Fruit fly (Drosophila melanogaster): ENCODE data around the gene Trp1.

The Trp1 gene

DNA sequence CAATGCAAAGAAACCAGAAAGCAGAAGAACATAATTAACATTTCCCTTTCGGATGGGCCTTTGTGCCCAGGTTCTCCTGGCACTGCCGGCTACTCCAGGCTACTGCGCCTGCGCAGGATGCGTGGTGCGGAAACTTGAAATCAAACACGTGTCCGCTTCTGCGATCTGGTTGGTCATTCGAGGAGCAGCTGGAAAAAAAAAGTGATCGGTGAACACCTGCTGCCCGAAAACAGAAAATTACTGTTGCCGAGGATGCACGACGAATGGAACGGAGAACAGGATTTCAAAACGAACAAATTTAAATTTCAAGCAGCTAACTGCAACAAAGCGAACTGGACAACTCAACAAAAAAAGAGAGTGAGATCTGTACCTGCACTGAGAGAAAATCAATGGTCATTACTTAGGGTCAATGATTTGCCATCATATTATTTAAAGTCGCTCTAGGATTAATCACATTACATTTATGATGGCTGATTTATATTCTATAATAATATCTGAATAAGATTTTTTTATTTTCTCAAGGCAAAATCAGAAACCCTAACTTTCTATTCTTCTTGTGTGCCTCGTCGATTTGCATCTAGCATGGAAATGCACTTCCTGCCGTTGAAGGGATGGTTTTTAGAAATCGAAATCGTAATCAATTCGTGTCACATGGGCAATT is 19.2 kb upstream of the Trp1 start:
- TF ChIP-seq CG10979 (tag; optimal IDR thresholded peaks at IDR 0.05) (peak; percentile 59), CG13775 (GFP tag; optimal IDR thresholded peaks at IDR 0.05) (peak; percentile 17), CG8765 (GFP tag; IDR thresholded peaks at IDR 0.05) (peak; percentile 14; the same call in 1 of the 2 replicates), CG12769 (tag; optimal IDR thresholded peaks at IDR 0.05) (no peak), az2 (GFP tag; optimal IDR thresholded peaks at IDR 0.05) (peak; percentile 2), phol (tag; optimal IDR thresholded peaks at IDR 0.05) (peak; percentile 26), Awh (GFP tag; IDR thresholded peaks at IDR 0.05) (no peak), zen (tag; optimal IDR thresholded peaks at IDR 0.05) (peak; percentile 35), chif (GFP tag; optimal IDR thresholded peaks at IDR 0.05) (peak in 1 of 2 experiments; percentile 15), gem (tag; optimal IDR thresholded peaks at IDR 0.05) (peak; percentile 48), CG18262 (tag; optimal IDR thresholded peaks at IDR 0.05) (peak; percentile 52), lola (GFP tag; optimal IDR thresholded peaks at IDR 0.05) (peak in 1 of 3 experiments; percentile 66), Abd-B (GFP tag; optimal IDR thresholded peaks at IDR 0.05) (no peak), CG7963 (GFP tag; IDR thresholded peaks at IDR 0.05; ENCODE audit: partially characterized antibody) (no peak), gsb-n (tag; optimal IDR thresholded peaks at IDR 0.05) (peak; percentile 45), CG10267 (tag; optimal IDR thresholded peaks at IDR 0.05) (peak; percentile 40), Xrp1 (GFP tag; IDR thresholded peaks at IDR 0.05) (peak; percentile 73), tin (GFP tag; optimal IDR thresholded peaks at IDR 0.05) (peak; percentile 16), Hr3 (GFP tag; optimal IDR thresholded peaks at IDR 0.05) (no peak), CG10565 (GFP tag; optimal IDR thresholded peaks at IDR 0.05) (no peak), CG17361 (GFP tag; IDR thresholded peaks at IDR 0.05) (0 out of 3 replicates have a peak, but pooled peaks have one; percentile 25), CG15696 (tag; optimal IDR thresholded peaks at IDR 0.05) (peak; percentile 74), sens-2 (GFP tag; IDR thresholded peaks at IDR 0.05) (peak; percentile 16; the same call in 1 of the 2 replicates), zfh1 (GFP tag; IDR thresholded peaks at IDR 0.05) (peak; percentile 65; the same call in 2 of the 3 replicates), dmrt11E (tag; optimal IDR thresholded peaks at IDR 0.05) (peak; percentile 80), Xbp1 (GFP tag; optimal IDR thresholded peaks at IDR 0.05) (no peak), prd (optimal IDR thresholded peaks at IDR 0.05) (no peak), prd (GFP tag; IDR thresholded peaks at IDR 0.05) (peak; percentile 61; the same call in 1 of the 3 replicates), Tbp (GFP tag; optimal IDR thresholded peaks at IDR 0.05) (no peak), row (GFP tag; IDR thresholded peaks at IDR 0.05) (peak; percentile 44; the same call in 2 of the 3 replicates), Nf-YB (GFP tag; optimal IDR thresholded peaks at IDR 0.05) (peak; percentile 27), CG6791 (GFP tag; IDR thresholded peaks at IDR 0.05; ENCODE audit: partially characterized antibody) (0 out of 3 replicates have a peak, but pooled peaks have one; percentile 12), CG7556 (GFP tag; optimal IDR thresholded peaks at IDR 0.05) (peak; percentile 15), CG2712 (tag; optimal IDR thresholded peaks at IDR 0.05) (peak; percentile 66), zf30C (GFP tag; optimal IDR thresholded peaks at IDR 0.05) (peak; percentile 80), CG14710 (tag; optimal IDR thresholded peaks at IDR 0.05) (peak; percentile 44), CG12391 (tag; optimal IDR thresholded peaks at IDR 0.05) (peak; percentile 44), CG14860 (GFP tag; IDR thresholded peaks at IDR 0.05; ENCODE audit: partially characterized antibody) (no peak), ac (GFP tag; optimal IDR thresholded peaks at IDR 0.05) (peak; percentile 95), CG9437 (GFP tag; optimal IDR thresholded peaks at IDR 0.05) (no peak), Dll (GFP tag; IDR thresholded peaks at IDR 0.05; ENCODE audit: partially characterized antibody) (no peak), CG10959 (GFP tag; IDR thresholded peaks at IDR 0.05) (peak; percentile 77), CG10209 (GFP tag; optimal IDR thresholded peaks at IDR 0.05) (no peak), CG17328 (GFP tag; IDR thresholded peaks at IDR 0.05) (peak; percentile 49), unpg (GFP tag; optimal IDR thresholded peaks at IDR 0.05) (peak; percentile 21), stwl (tag; optimal IDR thresholded peaks at IDR 0.05) (peak; percentile 13), CG9727 (GFP tag; optimal IDR thresholded peaks at IDR 0.05) (peak; percentile 76), ara (GFP tag; IDR thresholded peaks at IDR 0.05) (peak; percentile 55; the same call in 1 of the 2 replicates)
